Worm (Caenorhabditis elegans): ENCODE results near the gene cnc-2.

Gene cnc-2

ce11 chrV:1471078-1471969 is 21.3 kb upstream of the cnc-2 start (continued):
- TF ChIP-seq nhr-77 (tag; optimal IDR thresholded peaks at IDR 0.05) (peak; percentile 30), skn-1 (tag; optimal IDR thresholded peaks at IDR 0.05) (peak; percentile 85), C04F5.9 (tag; optimal IDR thresholded peaks at IDR 0.05) (no peak), unc-130 (tag; optimal IDR thresholded peaks at IDR 0.05) (peak; percentile 43), pag-3 (tag; optimal IDR thresholded peaks at IDR 0.05; ENCODE audit: borderline replicate concordance, insufficient read depth) (peak; percentile 53), irx-1 (tag; optimal IDR thresholded peaks at IDR 0.05) (peak; percentile 30), ceh-82 (tag; optimal IDR thresholded peaks at IDR 0.05) (peak in 2 of 3 experiments; percentile 36 to 86), jun-1 (tag; optimal IDR thresholded peaks at IDR 0.05) (peak; percentile 46), dpl-1 (GFP tag; optimal IDR thresholded peaks at IDR 0.05) (peak; percentile 89 to 94 (median 91)), lsy-2 (tag; optimal IDR thresholded peaks at IDR 0.05) (peak; percentile 80 to 90), sptf-1 (tag; optimal IDR thresholded peaks at IDR 0.05) (no peak), sup-37 (GFP tag; optimal IDR thresholded peaks at IDR 0.05) (peak; percentile 23), egl-13 (tag; optimal IDR thresholded peaks at IDR 0.05) (peak; percentile 42), ama-1 (optimal IDR thresholded peaks at IDR 0.05) (no peak), lin-13 (GFP tag; optimal IDR thresholded peaks at IDR 0.05) (peak; percentile 84), lin-14 (GFP tag; optimal IDR thresholded peaks at IDR 0.05) (peak; percentile 89)

- TF ChIP-seq aly-2 (tag; optimal IDR thresholded peaks at IDR 0.05), result no peak
- no peak for TF ChIP-seq dpl-1 (GFP tag; optimal IDR thresholded peaks at IDR 0.05)
- TF ChIP-seq hlh-17 (GFP tag; optimal IDR thresholded peaks at IDR 0.05; ENCODE audit: borderline replicate concordance), result no peak
- TF ChIP-seq ets-5 (GFP tag; IDR thresholded peaks at IDR 0.05), result no peak
- TF ChIP-seq unc-98 (GFP tag; IDR thresholded peaks at IDR 0.05), result no peak
- TF ChIP-seq pqm-1 (tag; optimal IDR thresholded peaks at IDR 0.05), result no peak
- no peak for TF ChIP-seq C16A3.4 (tag; optimal IDR thresholded peaks at IDR 0.05)
- no peak for TF ChIP-seq nhr-77 (tag; optimal IDR thresholded peaks at IDR 0.05)
- TF ChIP-seq fkh-4 (tag; optimal IDR thresholded peaks at IDR 0.05; ENCODE audit: borderline replicate concordance), result no peak
- no peak for TF ChIP-seq Y116A8C.19 (tag; optimal IDR thresholded peaks at IDR 0.05; ENCODE audit: borderline replicate concordance)
- TF ChIP-seq hlh-4 (tag; optimal IDR thresholded peaks at IDR 0.05), result no peak
These were observed 18.9 kb upstream of the cnc-2 start for ce11 chrV:1468905-1469304.

- no peak for TF ChIP-seq ztf-4 (tag; optimal IDR thresholded peaks at IDR 0.05)
- TF ChIP-seq C04F5.9 (tag; optimal IDR thresholded peaks at IDR 0.05), result no peak
- TF ChIP-seq pax-3 (tag; optimal IDR thresholded peaks at IDR 0.05), result no peak
- no peak for TF ChIP-seq lin-13 (GFP tag; optimal IDR thresholded peaks at IDR 0.05)
- TF ChIP-seq sox-4 (tag; optimal IDR thresholded peaks at IDR 0.05), result no peak
These were observed 17.5 kb upstream of the cnc-2 start, which contains the start of gene gid-8 for ce11 chrV:1467444-1467843. TSS of gene gid-8 (plus strand) at chrV:1467744.

- no peak for TF ChIP-seq pag-3 (tag; optimal IDR thresholded peaks at IDR 0.05; ENCODE audit: borderline replicate concordance, insufficient read depth)
- TF ChIP-seq unc-130 (tag; optimal IDR thresholded peaks at IDR 0.05), result no peak
- no peak for TF ChIP-seq hpl-2 (GFP tag; optimal IDR thresholded peaks at IDR 0.05)
- TF ChIP-seq C16A3.4 (tag; optimal IDR thresholded peaks at IDR 0.05), result peak; percentile 10
- TF ChIP-seq elt-3 (tag; optimal IDR thresholded peaks at IDR 0.05), result no peak
- TF ChIP-seq ceh-63 (GFP tag; optimal IDR thresholded peaks at IDR 0.05), result no peak
- no peak for TF ChIP-seq hlh-17 (GFP tag; optimal IDR thresholded peaks at IDR 0.05; ENCODE audit: borderline replicate concordance)
- TF ChIP-seq elt-2 (tag; optimal IDR thresholded peaks at IDR 0.05), result no peak
- peak in 1 of 3 experiments; percentile 30 for TF ChIP-seq dpl-1 (GFP tag; optimal IDR thresholded peaks at IDR 0.05)
- no peak for TF ChIP-seq C34B4.2 (tag; optimal IDR thresholded peaks at IDR 0.05)
- TF ChIP-seq ztf-4 (tag; optimal IDR thresholded peaks at IDR 0.05), result no peak
- TF ChIP-seq xbp-1 (tag; optimal IDR thresholded peaks at IDR 0.05), result no peak
- no peak for TF ChIP-seq alr-1 (tag; optimal IDR thresholded peaks at IDR 0.05; ENCODE audit: borderline replicate concordance)
- TF ChIP-seq efl-3 (GFP tag; optimal IDR thresholded peaks at IDR 0.05), result no peak
- TF ChIP-seq pax-3 (tag; optimal IDR thresholded peaks at IDR 0.05), result no peak
- no peak for TF ChIP-seq hlh-4 (tag; optimal IDR thresholded peaks at IDR 0.05)
- no peak for TF ChIP-seq ztf-11 (tag; optimal IDR thresholded peaks at IDR 0.05)
- TF ChIP-seq nhr-90 (tag; optimal IDR thresholded peaks at IDR 0.05; ENCODE audit: poor library complexity), result no peak
- TF ChIP-seq nhr-12 (tag; optimal IDR thresholded peaks at IDR 0.05), result no peak
- TF ChIP-seq pqm-1 (tag; optimal IDR thresholded peaks at IDR 0.05), result no peak
- TF ChIP-seq lin-15B (tag; optimal IDR thresholded peaks at IDR 0.05), result no peak
- TF ChIP-seq F16B12.6 (tag; optimal IDR thresholded peaks at IDR 0.05), result no peak
- peak in 1 of 2 experiments; percentile 3 for TF ChIP-seq lsy-2 (tag; optimal IDR thresholded peaks at IDR 0.05)
- peak in 2 of 3 experiments; percentile 6 to 15 for TF ChIP-seq ceh-82 (tag; optimal IDR thresholded peaks at IDR 0.05)
- no peak for TF ChIP-seq nhr-76 (tag; optimal IDR thresholded peaks at IDR 0.05)
- no peak for TF ChIP-seq fos-1 (tag; optimal IDR thresholded peaks at IDR 0.05)
- no peak for TF ChIP-seq lin-13 (GFP tag; optimal IDR thresholded peaks at IDR 0.05)
These were observed 17.0 kb upstream of the cnc-2 start for ce11 chrV:1466949-1467348.

Measured in whole organism, L1 larva.